Worm (Caenorhabditis elegans) whole organism, young adult: ENCODE data around the gene glb-29.

Source experiments
- F52B5.7 ChIP-seq: sonication (generic microtip); optimal IDR thresholded peaks from 2 replicates; lab custom pipeline; 2016; ENCODE audit warnings: mild to moderate bottlenecking, missing genetic modification characterization, missing compliant biosample characterization
- ztf-3 ChIP-seq: fragments of 200-800 bp; sonication (Bioruptor generic); optimal IDR thresholded peaks from 2 replicates; lab custom pipeline; 2018; ENCODE audit warnings: mild to moderate bottlenecking, missing genetic modification characterization, missing compliant biosample characterization

ce11 chrII:12039039-12039438, 30.2 kb downstream of the glb-29 start, which contains the start of gene tpi-1:
- TF ChIP-seq F52B5.7: no peak
- no peak for TF ChIP-seq ztf-3 (GFP tag; lab: Kevin White, UChicago)
